Worm (Caenorhabditis elegans): ENCODE results near the gene F27B10.1.

The F27B10.1 gene

ce11 chrV:7123979-7124378 lies 51.6 kb downstream of the F27B10.1 start:
- no peak for TF ChIP-seq ets-7 (tag; optimal IDR thresholded peaks at IDR 0.05)
- no peak for TF ChIP-seq tbx-37 (GFP tag; conservative IDR thresholded peaks at IDR 0.05)
- no peak for TF ChIP-seq ceh-13 (GFP tag; optimal IDR thresholded peaks at IDR 0.05)
- no peak for TF ChIP-seq F13C5.2 (tag; optimal IDR thresholded peaks at IDR 0.05)
- no peak for TF ChIP-seq ceh-36 (tag; optimal IDR thresholded peaks at IDR 0.05)
- no peak for TF ChIP-seq sea-1 (GFP tag; conservative IDR thresholded peaks at IDR 0.05)
- no peak for TF ChIP-seq tra-4 (tag; optimal IDR thresholded peaks at IDR 0.05)
- no peak for TF ChIP-seq ama-1 (optimal IDR thresholded peaks at IDR 0.05)
